Worm (Caenorhabditis elegans) whole organism, L3 larva: ENCODE measurements around the gene ZC250.4.

Experiments
- R02D3.7 ChIP-seq: fragments of 150-350 bp; optimal IDR thresholded peaks from 2 replicates; lab custom pipeline; 2014; ENCODE audit warnings: missing biosample characterization, missing genetic modification characterization
- ZK546.5 ChIP-seq: sonication (generic microtip); optimal IDR thresholded peaks from 2 replicates; lab custom pipeline; 2017; ENCODE audit warnings: missing biosample characterization, missing genetic modification characterization
- aly-2 ChIP-seq: fragments of 150-350 bp; optimal IDR thresholded peaks from 2 replicates; lab custom pipeline; 2014; ENCODE audit warnings: missing biosample characterization, missing genetic modification characterization
- ama-1 ChIP-seq: fragments of 150-350 bp; optimal IDR thresholded peaks from 2 replicates; lab custom pipeline; 2018
- ceh-16 ChIP-seq: sonication (generic microtip); optimal IDR thresholded peaks from 2 replicates; lab custom pipeline; 2017; ENCODE audit warnings: missing biosample characterization, missing genetic modification characterization
- ceh-28 ChIP-seq: fragments of 150-350 bp; optimal IDR thresholded peaks from 2 replicates; lab custom pipeline; 2014; ENCODE audit warnings: missing biosample characterization, missing genetic modification reagents, missing genetic modification characterization
- ceh-82 ChIP-seq: fragments of 150-350 bp; optimal IDR thresholded peaks from 2 replicates; lab custom pipeline; 2014; ENCODE audit warnings: missing biosample characterization, missing genetic modification characterization
- ceh-9 ChIP-seq: sonication (generic microtip); optimal IDR thresholded peaks from 2 replicates; lab custom pipeline; 2018; ENCODE audit warnings: missing biosample characterization, missing genetic modification characterization
- daf-12 ChIP-seq: fragments of 150-350 bp; optimal IDR thresholded peaks from 2 replicates; lab custom pipeline; 2014; ENCODE audit warnings: missing biosample characterization, missing genetic modification reagents, missing genetic modification characterization
- egl-27 ChIP-seq: sonication (generic microtip); optimal IDR thresholded peaks from 4 replicates; lab custom pipeline; 2017; ENCODE audit warnings: missing biosample characterization, missing genetic modification reagents, missing genetic modification characterization
- egl-5 ChIP-seq: fragments of 150-350 bp; optimal IDR thresholded peaks from 2 replicates; lab custom pipeline; 2017; ENCODE audit warnings: missing biosample characterization, missing genetic modification reagents, missing genetic modification characterization, inconsistent platforms
- elt-1 ChIP-seq: fragments of 150-350 bp; optimal IDR thresholded peaks from 2 replicates; lab custom pipeline; 2014; ENCODE audit warnings: missing biosample characterization, missing genetic modification characterization
- elt-2 ChIP-seq: sonication (generic microtip); optimal IDR thresholded peaks from 2 replicates; lab custom pipeline; 2016; ENCODE audit warnings: missing genetic modification reagents, mild to moderate bottlenecking, missing genetic modification characterization, missing compliant biosample characterization
- elt-3 ChIP-seq, 3 experiments: fragments of 150-350 bp in 1 of 3; sonication (generic microtip) in 2 of 3; optimal IDR thresholded peaks; 2 replicates in 2 of 3; 4 replicates in 1 of 3; lab custom pipeline; 2014 to 2017; ENCODE audit warnings: missing biosample characterization in 3 of 3, missing genetic modification characterization in 3 of 3
- fkh-10 ChIP-seq: sonication (generic microtip); optimal IDR thresholded peaks from 2 replicates; lab custom pipeline; 2017; ENCODE audit warnings: missing biosample characterization, missing genetic modification reagents, missing genetic modification characterization
- fos-1 ChIP-seq: fragments of 150-350 bp; optimal IDR thresholded peaks from 2 replicates; lab custom pipeline; 2014; ENCODE audit warnings: missing biosample characterization, missing genetic modification characterization
- hmg-11 ChIP-seq: sonication (generic microtip); optimal IDR thresholded peaks from 2 replicates; lab custom pipeline; 2016; ENCODE audit warnings: missing genetic modification characterization, missing compliant biosample characterization
- jun-1 ChIP-seq: fragments of 150-350 bp; optimal IDR thresholded peaks from 2 replicates; lab custom pipeline; 2014; ENCODE audit warnings: missing biosample characterization, missing genetic modification reagents, missing genetic modification characterization
- lin-15B ChIP-seq: fragments of 150-350 bp; optimal IDR thresholded peaks from 2 replicates; lab custom pipeline; 2014; ENCODE audit warnings: missing biosample characterization, missing genetic modification characterization
- lin-39 ChIP-seq: fragments of 150-350 bp; optimal IDR thresholded peaks from 2 replicates; lab custom pipeline; 2018; ENCODE audit warnings: missing biosample characterization, missing genetic modification reagents, missing genetic modification characterization
- lsy-12 ChIP-seq: sonication (generic microtip); optimal IDR thresholded peaks from 2 replicates; lab custom pipeline; 2016; ENCODE audit warnings: mild to moderate bottlenecking, missing genetic modification characterization, missing compliant biosample characterization
- mdl-1 ChIP-seq: fragments of 150-350 bp; optimal IDR thresholded peaks from 2 replicates; lab custom pipeline; 2014; ENCODE audit warnings: missing biosample characterization, missing genetic modification characterization
- mml-1 ChIP-seq: fragments of 150-350 bp; sonication (generic microtip); optimal IDR thresholded peaks from 3 replicates; lab custom pipeline; 2014; ENCODE audit warnings: missing biosample characterization, missing genetic modification characterization
- nfya-1 ChIP-seq: sonication (generic microtip); optimal IDR thresholded peaks from 2 replicates; lab custom pipeline; 2017; ENCODE audit warnings: missing genetic modification characterization, mild to moderate bottlenecking, missing compliant biosample characterization, antibody characterized with exemption, moderate library complexity; ENCODE audit not compliant: insufficient read depth
- nhr-11 ChIP-seq: fragments of 150-350 bp; optimal IDR thresholded peaks from 2 replicates; lab custom pipeline; 2014; ENCODE audit warnings: missing biosample characterization, missing genetic modification characterization
- nhr-12 ChIP-seq: fragments of 150-350 bp; optimal IDR thresholded peaks from 2 replicates; lab custom pipeline; 2014; ENCODE audit warnings: missing biosample characterization, missing genetic modification characterization
- nhr-23 ChIP-seq: fragments of 150-350 bp; optimal IDR thresholded peaks from 2 replicates; lab custom pipeline; 2014; ENCODE audit warnings: missing biosample characterization, missing genetic modification reagents, missing genetic modification characterization
- nhr-237 ChIP-seq: fragments of 150-350 bp; optimal IDR thresholded peaks from 2 replicates; lab custom pipeline; 2014; ENCODE audit warnings: missing biosample characterization, missing genetic modification characterization
- nhr-25 ChIP-seq: sonication (generic microtip); optimal IDR thresholded peaks from 2 replicates; lab custom pipeline; 2017; ENCODE audit warnings: missing biosample characterization, missing genetic modification characterization
- nhr-28 ChIP-seq: fragments of 150-350 bp; optimal IDR thresholded peaks from 2 replicates; lab custom pipeline; 2014; ENCODE audit warnings: missing biosample characterization, missing genetic modification characterization
- nhr-43 ChIP-seq: sonication (generic microtip); optimal IDR thresholded peaks from 2 replicates; lab custom pipeline; 2016; ENCODE audit warnings: mild to moderate bottlenecking, missing genetic modification characterization, missing compliant biosample characterization; ENCODE audit not compliant: poor library complexity, severe bottlenecking
- nhr-76 ChIP-seq: fragments of 150-350 bp; sonication (generic microtip); optimal IDR thresholded peaks from 5 replicates; lab custom pipeline; 2014; ENCODE audit warnings: missing biosample characterization, missing genetic modification characterization
- nhr-77 ChIP-seq: fragments of 150-350 bp; optimal IDR thresholded peaks from 2 replicates; lab custom pipeline; 2014; ENCODE audit warnings: missing biosample characterization, missing genetic modification characterization
- pha-4 ChIP-seq: fragments of 150-350 bp; optimal IDR thresholded peaks from 2 replicates; lab custom pipeline; 2014; ENCODE audit warnings: missing biosample characterization, missing genetic modification reagents, missing genetic modification characterization
- pqm-1 ChIP-seq: fragments of 150-350 bp; optimal IDR thresholded peaks from 2 replicates; lab custom pipeline; 2017; ENCODE audit warnings: missing biosample characterization, missing genetic modification characterization, inconsistent platforms
- sea-2 ChIP-seq: fragments of 150-350 bp; sonication (generic microtip); optimal IDR thresholded peaks from 4 replicates; lab custom pipeline; 2014; ENCODE audit warnings: missing biosample characterization, missing genetic modification reagents, missing genetic modification characterization
- skn-1 ChIP-seq: fragments of 150-350 bp; optimal IDR thresholded peaks from 2 replicates; lab custom pipeline; 2014; ENCODE audit warnings: missing biosample characterization, missing genetic modification characterization
- snpc-4 ChIP-seq: fragments of 150-350 bp; optimal IDR thresholded peaks from 2 replicates; lab custom pipeline; 2014; ENCODE audit warnings: missing biosample characterization, missing genetic modification characterization
- tbx-2 ChIP-seq: sonication (generic microtip); optimal IDR thresholded peaks from 2 replicates; lab custom pipeline; 2016; ENCODE audit warnings: mild to moderate bottlenecking, missing genetic modification characterization, missing compliant biosample characterization
- unc-39 ChIP-seq: sonication (generic microtip); optimal IDR thresholded peaks from 4 replicates; lab custom pipeline; 2017; ENCODE audit warnings: missing biosample characterization, missing genetic modification characterization
- unc-62 ChIP-seq: fragments of 150-350 bp; sonication (generic microtip); optimal IDR thresholded peaks from 4 replicates; lab custom pipeline; 2014; ENCODE audit warnings: missing biosample characterization, missing genetic modification reagents, missing genetic modification characterization
- zag-1 ChIP-seq: fragments of 150-350 bp; optimal IDR thresholded peaks from 2 replicates; lab custom pipeline; 2014; ENCODE audit warnings: missing biosample characterization, missing genetic modification characterization
- ztf-11 ChIP-seq: fragments of 150-350 bp; optimal IDR thresholded peaks from 2 replicates; lab custom pipeline; 2014; ENCODE audit warnings: missing biosample characterization, missing genetic modification characterization
- ztf-4 ChIP-seq: fragments of 150-350 bp; optimal IDR thresholded peaks from 2 replicates; lab custom pipeline; 2014; ENCODE audit warnings: missing biosample characterization, missing genetic modification characterization

Gene ZC250.4

ce11 chrV:5771627-5772026 lies 41.3 kb downstream of the ZC250.4 start, which contains the start of gene F44E7.3:
Gene F44E7.3, plus strand, starts transcription at chrV:5771945.
- TF ChIP-seq unc-39, result no peak
- peak; percentile 26 for TF ChIP-seq ama-1 (lab: Kevin White, UChicago)
- no peak for TF ChIP-seq ceh-82 (tag; lab: Kevin White, UChicago)
- TF ChIP-seq hmg-11 (tag; lab: Kevin White, UChicago), result no peak
- TF ChIP-seq ceh-28, result no peak
- peak; percentile 27 for TF ChIP-seq nhr-23 (tag; lab: Kevin White, UChicago)
- TF ChIP-seq skn-1 (tag; lab: Kevin White, UChicago), result no peak
- TF ChIP-seq zag-1 (tag; lab: Kevin White, UChicago), result no peak
- no peak for TF ChIP-seq nhr-43 (tag; lab: Kevin White, UChicago)
- TF ChIP-seq tbx-2 (tag; lab: Kevin White, UChicago), result no peak

- TF ChIP-seq jun-1 (tag; lab: Kevin White, UChicago) (no peak), nhr-23 (tag; lab: Kevin White, UChicago) (peak; percentile 14)
Observed at ce11 chrV:5769999-5770398, 42.9 kb downstream of the ZC250.4 start.

- peak; percentile 69 for TF ChIP-seq pqm-1 (tag; lab: Kevin White, UChicago)
- no peak for TF ChIP-seq jun-1 (tag; lab: Kevin White, UChicago)
- TF ChIP-seq elt-2 (tag; lab: Kevin White, UChicago), result peak; percentile 81
- no peak for TF ChIP-seq nhr-11 (tag; lab: Kevin White, UChicago)
Observed at ce11 chrV:5769500-5769899, 43.4 kb downstream of the ZC250.4 start.

ce11 chrV:5768292-5768695 lies 44.6 kb downstream of the ZC250.4 start:
- TF ChIP-seq ztf-4 (tag; lab: Kevin White, UChicago), result no peak
- peak; percentile 62 for TF ChIP-seq nhr-25 (tag; lab: Kevin White, UChicago)
- TF ChIP-seq unc-39, result no peak
- TF ChIP-seq ceh-16 (tag; lab: Kevin White, UChicago), result no peak
- TF ChIP-seq zag-1 (tag; lab: Kevin White, UChicago), result no peak
- TF ChIP-seq pqm-1 (tag; lab: Kevin White, UChicago), result peak; percentile 72
- no peak for TF ChIP-seq ama-1 (lab: Kevin White, UChicago)
- no peak for TF ChIP-seq nhr-12
- TF ChIP-seq nhr-11 (tag; lab: Kevin White, UChicago), result no peak
- peak; percentile 95 for TF ChIP-seq nhr-23 (tag; lab: Kevin White, UChicago)
- TF ChIP-seq mml-1 (tag; lab: Kevin White, UChicago), result peak; percentile 63
- no peak for TF ChIP-seq hmg-11 (tag; lab: Kevin White, UChicago)
- no peak for TF ChIP-seq ztf-11 (tag; lab: Kevin White, UChicago)
- TF ChIP-seq fkh-10 (GFP tag; lab: Kevin White, UChicago), result no peak
- TF ChIP-seq unc-62 (GFP tag; lab: Kevin White, UChicago), result peak; percentile 45
- no peak for TF ChIP-seq lsy-12 (tag; lab: Kevin White, UChicago)
- TF ChIP-seq snpc-4 (tag; lab: Kevin White, UChicago), result no peak
- peak; percentile 42 for TF ChIP-seq lin-39 (tag; lab: Kevin White, UChicago)
- TF ChIP-seq tbx-2 (tag; lab: Kevin White, UChicago), result peak; percentile 32
- no peak for TF ChIP-seq daf-12
- peak; percentile 24 for TF ChIP-seq egl-5 (tag; lab: Kevin White, UChicago)
- TF ChIP-seq skn-1 (tag; lab: Kevin White, UChicago), result no peak
- no peak for TF ChIP-seq nhr-28 (tag; lab: Kevin White, UChicago)
- TF ChIP-seq elt-3 (tag; optimal IDR thresholded peaks at IDR 0.05; lab: Kevin White, UChicago), result peak in 2 of 3 experiments; percentile 18 to 63
- peak; percentile 20 for TF ChIP-seq elt-1 (tag; lab: Kevin White, UChicago)
- peak; percentile 7 for TF ChIP-seq mdl-1
- peak; percentile 88 for TF ChIP-seq nhr-43 (tag; lab: Kevin White, UChicago)
- peak; percentile 87 for TF ChIP-seq elt-2 (tag; lab: Kevin White, UChicago)
- TF ChIP-seq egl-27 (tag; lab: Kevin White, UChicago), result peak; percentile 45
- peak; percentile 56 for TF ChIP-seq jun-1 (tag; lab: Kevin White, UChicago)
- TF ChIP-seq ZK546.5 (tag; lab: Kevin White, UChicago), result no peak
- TF ChIP-seq nhr-77, result no peak
- no peak for TF ChIP-seq lin-15B
- TF ChIP-seq R02D3.7, result no peak
- no peak for TF ChIP-seq aly-2 (tag; lab: Kevin White, UChicago)
- TF ChIP-seq nhr-237, result no peak
- TF ChIP-seq ceh-82 (tag; lab: Kevin White, UChicago), result no peak
- no peak for TF ChIP-seq fos-1 (tag; lab: Kevin White, UChicago)
- no peak for TF ChIP-seq ceh-9 (tag; lab: Kevin White, UChicago)
- peak; percentile 42 for TF ChIP-seq nfya-1
- no peak for TF ChIP-seq nhr-76 (tag; lab: Kevin White, UChicago)
- no peak for TF ChIP-seq pha-4
- peak; percentile 54 for TF ChIP-seq ceh-28
- TF ChIP-seq sea-2, result no peak
